Fruit fly (Drosophila melanogaster) whole organism, embryonic: ENCODE results near the gene MtnB.

ENCODE experiments used
- Adf1 ChIP-seq: fragments of 200-800 bp; sonication (Bioruptor generic); IDR thresholded peaks from 2 replicates; pipeline ENCODE4 v1.3.6; 2022; ENCODE audit warnings: missing biosample characterization, missing genetic modification characterization
- B-H2 ChIP-seq: fragments of 200-800 bp; sonication (Bioruptor generic); optimal IDR thresholded peaks from 2 replicates; lab custom pipeline; 2018; ENCODE audit warnings: missing biosample characterization, mild to moderate bottlenecking, missing genetic modification characterization
- CG10366 ChIP-seq: fragments of 200-800 bp; sonication (Bioruptor generic); IDR thresholded peaks from 2 replicates; pipeline ENCODE4 v1.3.6; 2022; ENCODE audit warnings: missing biosample characterization, missing genetic modification characterization
- CG11085 ChIP-seq: fragments of 200-800 bp; sonication (Bioruptor generic); IDR thresholded peaks from 2 replicates; pipeline ENCODE4 v1.3.6; 2022; ENCODE audit warnings: missing biosample characterization, missing genetic modification characterization
- CG11560 ChIP-seq: fragments of 200-800 bp; sonication (Bioruptor generic); IDR thresholded peaks from 3 replicates; pipeline ENCODE4 v1.3.6; 2022; ENCODE audit warnings: missing biosample characterization, missing genetic modification characterization
- CG11696 ChIP-seq: fragments of 200-800 bp; sonication (Bioruptor generic); IDR thresholded peaks from 2 replicates; pipeline ENCODE4 v1.3.6; 2022; ENCODE audit warnings: missing biosample characterization, missing genetic modification characterization
- CG12071 ChIP-seq: fragments of 200-800 bp; sonication (Bioruptor generic); optimal IDR thresholded peaks from 3 replicates; lab custom pipeline; 2018; ENCODE audit warnings: missing biosample characterization, mild to moderate bottlenecking, missing genetic modification characterization
- CG12219 ChIP-seq: fragments of 200-800 bp; sonication (Bioruptor generic); optimal IDR thresholded peaks from 3 replicates; lab custom pipeline; 2018; ENCODE audit warnings: missing biosample characterization, mild to moderate bottlenecking, missing genetic modification characterization
- CG13123 ChIP-seq: fragments of 200-800 bp; sonication (Bioruptor generic); optimal IDR thresholded peaks from 2 replicates; lab custom pipeline; 2016; ENCODE audit warnings: missing biosample characterization, missing genetic modification characterization
- CG14441 ChIP-seq: fragments of 200-800 bp; sonication (Bioruptor generic); IDR thresholded peaks from 2 replicates; pipeline ENCODE4 v1.3.6; 2022; ENCODE audit warnings: missing biosample characterization, missing genetic modification characterization
- CG14710 ChIP-seq: fragments of 200-800 bp; sonication (Bioruptor generic); optimal IDR thresholded peaks from 3 replicates; lab custom pipeline; 2019; ENCODE audit warnings: missing biosample characterization, mild to moderate bottlenecking, missing genetic modification characterization, moderate library complexity
- CG15011 ChIP-seq: fragments of 200-800 bp; sonication (Bioruptor generic); optimal IDR thresholded peaks from 3 replicates; lab custom pipeline; 2018; ENCODE audit warnings: missing biosample characterization, mild to moderate bottlenecking, missing genetic modification characterization
- CG17186 ChIP-seq: fragments of 200-800 bp; sonication (Bioruptor generic); optimal IDR thresholded peaks from 3 replicates; lab custom pipeline; 2017; ENCODE audit warnings: missing biosample characterization, missing genetic modification reagents, missing genetic modification characterization
- CG17328 ChIP-seq: fragments of 200-800 bp; sonication (Bioruptor generic); IDR thresholded peaks from 2 replicates; pipeline ENCODE4 v1.3.6; 2022; ENCODE audit warnings: missing biosample characterization, missing genetic modification characterization
- CG17385 ChIP-seq: fragments of 200-800 bp; sonication (Bioruptor generic); optimal IDR thresholded peaks from 3 replicates; lab custom pipeline; 2018; ENCODE audit warnings: missing biosample characterization, mild to moderate bottlenecking, missing genetic modification characterization
- CG17802 ChIP-seq: fragments of 200-800 bp; sonication (Bioruptor generic); optimal IDR thresholded peaks from 2 replicates; lab custom pipeline; 2018; ENCODE audit warnings: missing biosample characterization, mild to moderate bottlenecking, missing genetic modification characterization, moderate library complexity
- CG18262 ChIP-seq: fragments of 200-800 bp; optimal IDR thresholded peaks from 3 replicates; lab custom pipeline; 2019; ENCODE audit warnings: missing biosample characterization, mild to moderate bottlenecking, missing genetic modification characterization, moderate library complexity
- CG2678 ChIP-seq: fragments of 200-800 bp; sonication (Bioruptor generic); optimal IDR thresholded peaks from 3 replicates; lab custom pipeline; 2019; ENCODE audit warnings: missing biosample characterization, mild to moderate bottlenecking, missing genetic modification characterization, moderate library complexity
- CG32767 ChIP-seq: fragments of 200-800 bp; sonication (Bioruptor generic); IDR thresholded peaks from 2 replicates; pipeline ENCODE4 v1.3.6; 2022; ENCODE audit warnings: missing biosample characterization, missing genetic modification characterization
- CG4328 ChIP-seq: fragments of 200-800 bp; sonication (Bioruptor generic); optimal IDR thresholded peaks from 3 replicates; lab custom pipeline; 2017; ENCODE audit warnings: missing biosample characterization, missing genetic modification reagents, missing genetic modification characterization
- CG43689 ChIP-seq: fragments of 200-800 bp; sonication (Bioruptor generic); IDR thresholded peaks from 2 replicates; pipeline ENCODE4 v1.3.6; 2022; ENCODE audit warnings: missing biosample characterization, missing genetic modification characterization
- CG6175 ChIP-seq: fragments of 200-800 bp; sonication (Bioruptor generic); IDR thresholded peaks from 3 replicates; pipeline ENCODE4 v1.3.6; 2022; ENCODE audit warnings: missing biosample characterization, missing genetic modification characterization
- CG7987 ChIP-seq: fragments of 200-800 bp; sonication (Bioruptor generic); optimal IDR thresholded peaks from 2 replicates; lab custom pipeline; 2018; ENCODE audit warnings: missing biosample characterization, mild to moderate bottlenecking, missing genetic modification characterization, moderate library complexity
- CG9797 ChIP-seq: fragments of 200-800 bp; sonication (Bioruptor generic); optimal IDR thresholded peaks from 3 replicates; lab custom pipeline; 2018; ENCODE audit warnings: missing biosample characterization, mild to moderate bottlenecking, missing genetic modification characterization
- Chrac-16 ChIP-seq: fragments of 200-800 bp; sonication (Bioruptor generic); optimal IDR thresholded peaks from 3 replicates; lab custom pipeline; 2016; ENCODE audit warnings: missing biosample characterization, missing genetic modification characterization
- Drgx ChIP-seq: fragments of 200-800 bp; sonication (Bioruptor generic); IDR thresholded peaks from 2 replicates; pipeline ENCODE4 v1.3.6; 2022; ENCODE audit warnings: missing biosample characterization, missing genetic modification characterization
- Ets65A ChIP-seq: fragments of 200-800 bp; sonication (Bioruptor generic); peaks from one replicate; lab custom pipeline; 2016; ENCODE audit warnings: missing biosample characterization, missing genetic modification characterization
- Hey ChIP-seq: fragments of 200-800 bp; sonication (Bioruptor generic); optimal IDR thresholded peaks from 3 replicates; lab custom pipeline; 2018; ENCODE audit warnings: missing biosample characterization, mild to moderate bottlenecking, missing genetic modification characterization
- HmgZ ChIP-seq: fragments of 200-800 bp; sonication (Bioruptor generic); optimal IDR thresholded peaks from 2 replicates; lab custom pipeline; 2018; ENCODE audit warnings: missing biosample characterization, mild to moderate bottlenecking, missing genetic modification characterization
- Nf-YA ChIP-seq: fragments of 200-800 bp; sonication (Bioruptor generic); IDR thresholded peaks from 2 replicates; pipeline ENCODE4 v1.3.6; 2022; ENCODE audit warnings: missing biosample characterization, missing genetic modification characterization
- Pdp1 ChIP-seq, 2 experiments: fragments of 200-800 bp; sonication (Bioruptor generic); optimal IDR thresholded peaks; 3 replicates each; lab custom pipeline; 2016; ENCODE audit warnings: missing biosample characterization in 2 of 2, missing genetic modification characterization in 2 of 2, mild to moderate bottlenecking in 1 of 2, moderate library complexity in 1 of 2
- Spps ChIP-seq: fragments of 200-800 bp; sonication (Bioruptor generic); optimal IDR thresholded peaks from 2 replicates; lab custom pipeline; 2018; ENCODE audit warnings: missing biosample characterization, mild to moderate bottlenecking, missing genetic modification characterization
- ab ChIP-seq: fragments of 200-800 bp; sonication (Bioruptor generic); optimal IDR thresholded peaks from 2 replicates; lab custom pipeline; 2016; ENCODE audit warnings: missing biosample characterization, missing genetic modification characterization
- chinmo ChIP-seq: fragments of 200-800 bp; sonication (Bioruptor generic); IDR thresholded peaks from 4 replicates; pipeline ENCODE4 v1.3.6; 2022; ENCODE audit warnings: missing biosample characterization, missing genetic modification characterization; ENCODE audit not compliant: partially characterized antibody
- ci ChIP-seq: fragments of 200-800 bp; sonication (Bioruptor generic); IDR thresholded peaks from 3 replicates; pipeline ENCODE4 v1.3.6; 2022; ENCODE audit warnings: missing biosample characterization, missing genetic modification characterization
- fd102C ChIP-seq: fragments of 200-800 bp; sonication (Bioruptor generic); optimal IDR thresholded peaks from 2 replicates; lab custom pipeline; 2018; ENCODE audit warnings: missing biosample characterization, mild to moderate bottlenecking, missing genetic modification characterization, moderate library complexity
- gsb-n ChIP-seq: fragments of 200-800 bp; sonication (Bioruptor generic); optimal IDR thresholded peaks from 3 replicates; lab custom pipeline; 2018; ENCODE audit warnings: missing biosample characterization, mild to moderate bottlenecking, missing genetic modification characterization
- her ChIP-seq: fragments of 200-800 bp; sonication (Bioruptor generic); optimal IDR thresholded peaks from 2 replicates; lab custom pipeline; 2016; ENCODE audit warnings: missing biosample characterization, missing genetic modification characterization
- insv ChIP-seq, 2 experiments: fragments of 200-800 bp; sonication (Bioruptor generic); optimal IDR thresholded peaks; 3 replicates each; lab custom pipeline; 2016 to 2018; ENCODE audit warnings: missing biosample characterization in 2 of 2, missing genetic modification characterization in 2 of 2
- luna ChIP-seq: fragments of 200-800 bp; sonication (Bioruptor generic); optimal IDR thresholded peaks from 2 replicates; lab custom pipeline; 2016; ENCODE audit warnings: missing biosample characterization, missing genetic modification characterization
- pan ChIP-seq, 4 experiments: fragments of >200 bp in 3 of 4; fragments of 200-800 bp in 1 of 4; sonication (Bioruptor generic) in 1 of 4; optimal IDR thresholded peaks in 3 of 4; IDR thresholded peaks in 1 of 4; 2 replicates each; pipeline versions ENCODE4 v1.3.6 to Lab custom; 2017 to 2022; ENCODE audit warnings: missing biosample characterization in 2 of 4, missing genetic modification characterization in 2 of 4, mixed read lengths in 1 of 4
- rib ChIP-seq: fragments of 200-800 bp; sonication (Bioruptor generic); IDR thresholded peaks from 2 replicates; pipeline ENCODE4 v1.3.6; 2022; ENCODE audit warnings: missing biosample characterization, missing genetic modification characterization
- schlank ChIP-seq: fragments of 200-800 bp; sonication (Bioruptor generic); optimal IDR thresholded peaks from 2 replicates; lab custom pipeline; 2018; ENCODE audit warnings: missing biosample characterization, mild to moderate bottlenecking, missing genetic modification characterization
- slbo ChIP-seq: fragments of 200-800 bp; sonication (Bioruptor generic); IDR thresholded peaks from 2 replicates; pipeline ENCODE4 v1.3.6; 2022; ENCODE audit warnings: missing biosample characterization, missing genetic modification characterization
- slou ChIP-seq: fragments of 200-800 bp; sonication (Bioruptor generic); optimal IDR thresholded peaks from 3 replicates; lab custom pipeline; 2016; ENCODE audit warnings: missing biosample characterization, missing genetic modification characterization
- tgo ChIP-seq: fragments of 200-800 bp; sonication (Bioruptor generic); IDR thresholded peaks from 3 replicates; pipeline ENCODE4 v1.3.6; 2022; ENCODE audit warnings: missing biosample characterization, missing genetic modification characterization
- tll ChIP-seq, 2 experiments: fragments of 200-800 bp in 1 of 2; fragments of >200 bp in 1 of 2; sonication (Bioruptor generic) in 1 of 2; optimal IDR thresholded peaks; 2 replicates each; lab custom pipeline; 2017 to 2019; ENCODE audit warnings: missing biosample characterization in 2 of 2, missing genetic modification characterization in 2 of 2, mild to moderate bottlenecking in 1 of 2, moderate library complexity in 1 of 2
- twi ChIP-seq: fragments of 200-800 bp; optimal IDR thresholded peaks from 2 replicates; lab custom pipeline; 2019; ENCODE audit warnings: missing biosample characterization, mild to moderate bottlenecking, missing genetic modification characterization, moderate library complexity
- zf30C ChIP-seq: fragments of 200-800 bp; sonication (Bioruptor generic); optimal IDR thresholded peaks from 3 replicates; lab custom pipeline; 2018; ENCODE audit warnings: missing biosample characterization, mild to moderate bottlenecking, missing genetic modification characterization

Gene MtnB

DNA sequence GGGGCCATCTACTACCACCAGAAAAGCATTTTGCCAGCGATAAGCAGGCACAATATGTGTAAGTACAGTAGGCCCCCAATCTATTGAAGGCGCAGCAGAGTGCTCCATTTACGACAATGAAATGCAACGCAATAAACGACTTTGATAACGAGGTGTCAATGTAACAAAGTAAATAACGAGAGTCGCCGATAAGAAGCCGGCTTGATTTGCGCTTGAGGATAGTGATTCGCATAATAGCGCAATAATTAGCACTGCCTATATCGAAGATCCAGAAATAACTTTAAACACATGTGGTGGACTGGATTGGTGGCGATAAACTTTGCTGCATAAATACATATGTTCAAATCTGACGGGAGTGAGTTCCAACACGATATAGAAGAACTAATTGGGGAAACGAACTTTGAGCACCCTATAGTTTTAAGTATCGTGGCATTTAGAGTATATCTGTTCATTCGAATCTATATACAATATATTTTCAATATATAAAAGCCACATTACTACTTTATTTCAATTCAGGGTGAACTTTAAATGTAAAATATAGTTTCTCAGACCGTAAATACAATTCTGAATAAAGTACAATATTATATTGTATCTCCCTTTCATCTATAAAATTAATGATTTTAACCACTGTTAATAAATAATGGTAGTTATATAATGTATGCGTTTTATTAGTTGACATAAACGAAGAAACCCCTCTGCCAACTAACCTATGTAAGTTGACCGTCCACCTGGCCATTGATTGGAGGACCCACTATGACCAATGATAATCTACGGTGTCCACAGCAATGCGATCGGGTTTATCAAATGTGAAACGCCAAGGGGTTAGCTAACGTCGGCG, 45.7 kb upstream of the MtnB start (continued):
- peak; percentile 47; the same call in 1 of the 2 replicates for TF ChIP-seq CG14441 (GFP tag; lab: Robert Waterston, UW)
- peak; percentile 32; the same call in 1 of the 2 replicates for TF ChIP-seq Drgx (GFP tag; lab: Robert Waterston, UW)
- no peak for TF ChIP-seq CG12219 (GFP tag; lab: Kevin White, UChicago)
- TF ChIP-seq CG43689 = no peak
- no peak for TF ChIP-seq CG2678
- 0 out of 2 replicates have a peak, but pooled peaks have one; percentile 8 for TF ChIP-seq Nf-YA (GFP tag; lab: Robert Waterston, UW)
- peak; percentile 45 for TF ChIP-seq slbo
- TF ChIP-seq pan (optimal IDR thresholded peaks at IDR 0.05; lab: Kevin White, UChicago) = no peak
- TF ChIP-seq pan (GFP tag; optimal IDR thresholded peaks at IDR 0.05 in 1 of 2, IDR thresholded peaks at IDR 0.05 in 1 of 2) = no peak
- TF ChIP-seq ab = no peak
- TF ChIP-seq CG11696 (GFP tag; lab: Robert Waterston, UW) = no peak
- TF ChIP-seq tgo (GFP tag; lab: Robert Waterston, UW) = no peak
- peak; percentile 59 for TF ChIP-seq rib (GFP tag; lab: Robert Waterston, UW)
- TF ChIP-seq Chrac-16 (GFP tag; lab: Kevin White, UChicago) = no peak
- TF ChIP-seq CG18262 = no peak
- no peak for TF ChIP-seq Spps (tag; lab: Kevin White, UChicago)
- no peak for TF ChIP-seq CG14710
- no peak for TF ChIP-seq CG11560 (tag; lab: Robert Waterston, UW)
- no peak for TF ChIP-seq CG10366
- TF ChIP-seq fd102C (GFP tag; lab: Kevin White, UChicago) = no peak
- no peak for TF ChIP-seq CG11085 (GFP tag; lab: Robert Waterston, UW)
- TF ChIP-seq CG17186 (GFP tag; lab: Kevin White, UChicago) = no peak
- no peak for TF ChIP-seq CG6175 (GFP tag; lab: Robert Waterston, UW)
- peak; percentile 48 for TF ChIP-seq CG12071 (GFP tag; lab: Kevin White, UChicago)
- TF ChIP-seq CG32767 (GFP tag; lab: Robert Waterston, UW) = no peak
- TF ChIP-seq CG4328 (GFP tag; lab: Kevin White, UChicago) = peak; percentile 9
- 0 out of 3 replicates have a peak, but pooled peaks have one; percentile 10 for TF ChIP-seq ci (GFP tag; lab: Robert Waterston, UW)
- TF ChIP-seq CG15011 (GFP tag; lab: Kevin White, UChicago) = no peak
- peak in 1 of 2 experiments; percentile 83 for TF ChIP-seq Pdp1 (GFP tag; optimal IDR thresholded peaks at IDR 0.05; lab: Kevin White, UChicago)
- TF ChIP-seq schlank (tag; lab: Kevin White, UChicago) = no peak
- 0 out of 4 replicates have a peak, but pooled peaks have one; percentile 34 for TF ChIP-seq chinmo (GFP tag; lab: Robert Waterston, UW)
- TF ChIP-seq zf30C (GFP tag; lab: Kevin White, UChicago) = no peak
- TF ChIP-seq Hey (tag; lab: Kevin White, UChicago) = peak; percentile 39
- no peak for TF ChIP-seq CG13123 (GFP tag; lab: Kevin White, UChicago)
- no peak for TF ChIP-seq luna (GFP tag; lab: Kevin White, UChicago)
- no peak for TF ChIP-seq gsb-n (tag; lab: Kevin White, UChicago)
- no peak for TF ChIP-seq CG17802
- TF ChIP-seq CG7987 = peak; percentile 20
- TF ChIP-seq slou (GFP tag; lab: Kevin White, UChicago) = no peak
- TF ChIP-seq B-H2 (GFP tag; lab: Kevin White, UChicago) = peak; percentile 34
- TF ChIP-seq her (GFP tag; lab: Kevin White, UChicago) = peak; percentile 19
- TF ChIP-seq twi (tag; lab: Kevin White, UChicago) = peak; percentile 56
- peak; percentile 19 for TF ChIP-seq Ets65A
- TF ChIP-seq tll (GFP tag; optimal IDR thresholded peaks at IDR 0.05; lab: Kevin White, UChicago) = no peak
- no peak for TF ChIP-seq insv (GFP tag; optimal IDR thresholded peaks at IDR 0.05; lab: Kevin White, UChicago)
- peak; percentile 5 for TF ChIP-seq HmgZ (tag; lab: Kevin White, UChicago)
- TF ChIP-seq CG17385 (GFP tag; lab: Kevin White, UChicago) = no peak
- no peak for TF ChIP-seq Adf1
- no peak for TF ChIP-seq CG17328 (GFP tag; lab: Robert Waterston, UW)
- TF ChIP-seq CG9797 (GFP tag; lab: Kevin White, UChicago) = no peak
